Worm (Caenorhabditis elegans) whole organism, L3 larva: ENCODE data around the gene spp-7.

ENCODE experiments used
- ZK546.5 ChIP-seq: sonication (generic microtip); optimal IDR thresholded peaks from 2 replicates; lab custom pipeline; 2017; ENCODE audit warnings: missing biosample characterization, missing genetic modification characterization
- aly-2 ChIP-seq: fragments of 150-350 bp; optimal IDR thresholded peaks from 2 replicates; lab custom pipeline; 2014; ENCODE audit warnings: missing biosample characterization, missing genetic modification characterization
- ceh-28 ChIP-seq: fragments of 150-350 bp; optimal IDR thresholded peaks from 2 replicates; lab custom pipeline; 2014; ENCODE audit warnings: missing biosample characterization, missing genetic modification reagents, missing genetic modification characterization
- ceh-82 ChIP-seq: fragments of 150-350 bp; optimal IDR thresholded peaks from 2 replicates; lab custom pipeline; 2014; ENCODE audit warnings: missing biosample characterization, missing genetic modification characterization
- ceh-9 ChIP-seq: sonication (generic microtip); optimal IDR thresholded peaks from 2 replicates; lab custom pipeline; 2018; ENCODE audit warnings: missing biosample characterization, missing genetic modification characterization
- daf-12 ChIP-seq: fragments of 150-350 bp; optimal IDR thresholded peaks from 2 replicates; lab custom pipeline; 2014; ENCODE audit warnings: missing biosample characterization, missing genetic modification reagents, missing genetic modification characterization
- egl-27 ChIP-seq: sonication (generic microtip); optimal IDR thresholded peaks from 4 replicates; lab custom pipeline; 2017; ENCODE audit warnings: missing biosample characterization, missing genetic modification reagents, missing genetic modification characterization
- egl-5 ChIP-seq: fragments of 150-350 bp; optimal IDR thresholded peaks from 2 replicates; lab custom pipeline; 2017; ENCODE audit warnings: missing biosample characterization, missing genetic modification reagents, missing genetic modification characterization, inconsistent platforms
- elt-1 ChIP-seq: fragments of 150-350 bp; optimal IDR thresholded peaks from 2 replicates; lab custom pipeline; 2014; ENCODE audit warnings: missing biosample characterization, missing genetic modification characterization
- elt-2 ChIP-seq: sonication (generic microtip); optimal IDR thresholded peaks from 2 replicates; lab custom pipeline; 2016; ENCODE audit warnings: missing genetic modification reagents, mild to moderate bottlenecking, missing genetic modification characterization, missing compliant biosample characterization
- fos-1 ChIP-seq: fragments of 150-350 bp; optimal IDR thresholded peaks from 2 replicates; lab custom pipeline; 2014; ENCODE audit warnings: missing biosample characterization, missing genetic modification characterization
- hmg-11 ChIP-seq: sonication (generic microtip); optimal IDR thresholded peaks from 2 replicates; lab custom pipeline; 2016; ENCODE audit warnings: missing genetic modification characterization, missing compliant biosample characterization
- lin-15B ChIP-seq: fragments of 150-350 bp; optimal IDR thresholded peaks from 2 replicates; lab custom pipeline; 2014; ENCODE audit warnings: missing biosample characterization, missing genetic modification characterization
- lin-39 ChIP-seq: fragments of 150-350 bp; optimal IDR thresholded peaks from 2 replicates; lab custom pipeline; 2018; ENCODE audit warnings: missing biosample characterization, missing genetic modification reagents, missing genetic modification characterization
- mdl-1 ChIP-seq: fragments of 150-350 bp; optimal IDR thresholded peaks from 2 replicates; lab custom pipeline; 2014; ENCODE audit warnings: missing biosample characterization, missing genetic modification characterization
- mml-1 ChIP-seq: fragments of 150-350 bp; sonication (generic microtip); optimal IDR thresholded peaks from 3 replicates; lab custom pipeline; 2014; ENCODE audit warnings: missing biosample characterization, missing genetic modification characterization
- nfya-1 ChIP-seq: sonication (generic microtip); optimal IDR thresholded peaks from 2 replicates; lab custom pipeline; 2017; ENCODE audit warnings: missing genetic modification characterization, mild to moderate bottlenecking, missing compliant biosample characterization, antibody characterized with exemption, moderate library complexity; ENCODE audit not compliant: insufficient read depth
- nhr-12 ChIP-seq: fragments of 150-350 bp; optimal IDR thresholded peaks from 2 replicates; lab custom pipeline; 2014; ENCODE audit warnings: missing biosample characterization, missing genetic modification characterization
- nhr-23 ChIP-seq: fragments of 150-350 bp; optimal IDR thresholded peaks from 2 replicates; lab custom pipeline; 2014; ENCODE audit warnings: missing biosample characterization, missing genetic modification reagents, missing genetic modification characterization
- nhr-237 ChIP-seq: fragments of 150-350 bp; optimal IDR thresholded peaks from 2 replicates; lab custom pipeline; 2014; ENCODE audit warnings: missing biosample characterization, missing genetic modification characterization
- nhr-25 ChIP-seq: sonication (generic microtip); optimal IDR thresholded peaks from 2 replicates; lab custom pipeline; 2017; ENCODE audit warnings: missing biosample characterization, missing genetic modification characterization
- nhr-43 ChIP-seq: sonication (generic microtip); optimal IDR thresholded peaks from 2 replicates; lab custom pipeline; 2016; ENCODE audit warnings: mild to moderate bottlenecking, missing genetic modification characterization, missing compliant biosample characterization; ENCODE audit not compliant: poor library complexity, severe bottlenecking
- nhr-67 ChIP-seq: fragments of 150-350 bp; optimal IDR thresholded peaks from 2 replicates; lab custom pipeline; 2014; ENCODE audit warnings: missing biosample characterization, missing genetic modification characterization
- pqm-1 ChIP-seq: fragments of 150-350 bp; optimal IDR thresholded peaks from 2 replicates; lab custom pipeline; 2017; ENCODE audit warnings: missing biosample characterization, missing genetic modification characterization, inconsistent platforms
- sea-2 ChIP-seq: fragments of 150-350 bp; sonication (generic microtip); optimal IDR thresholded peaks from 4 replicates; lab custom pipeline; 2014; ENCODE audit warnings: missing biosample characterization, missing genetic modification reagents, missing genetic modification characterization
- skn-1 ChIP-seq: fragments of 150-350 bp; optimal IDR thresholded peaks from 2 replicates; lab custom pipeline; 2014; ENCODE audit warnings: missing biosample characterization, missing genetic modification characterization
- unc-39 ChIP-seq: sonication (generic microtip); optimal IDR thresholded peaks from 4 replicates; lab custom pipeline; 2017; ENCODE audit warnings: missing biosample characterization, missing genetic modification characterization
- unc-62 ChIP-seq: fragments of 150-350 bp; sonication (generic microtip); optimal IDR thresholded peaks from 4 replicates; lab custom pipeline; 2014; ENCODE audit warnings: missing biosample characterization, missing genetic modification reagents, missing genetic modification characterization
- ztf-4 ChIP-seq: fragments of 150-350 bp; optimal IDR thresholded peaks from 2 replicates; lab custom pipeline; 2014; ENCODE audit warnings: missing biosample characterization, missing genetic modification characterization

Gene spp-7

ce11 chrIV:5438705-5439104, 23.1 kb upstream of the spp-7 start, which contains the start of gene mgl-3:
Gene mgl-3, plus strand, starts transcription at chrIV:5439005.
- TF ChIP-seq nhr-23 (no peak), aly-2 (tag; lab: Kevin White, UChicago) (no peak), nhr-237 (tag; lab: Kevin White, UChicago) (no peak), skn-1 (tag; lab: Kevin White, UChicago) (no peak), daf-12 (tag; lab: Kevin White, UChicago) (no peak), nfya-1 (tag; lab: Kevin White, UChicago) (no peak), sea-2 (GFP tag; lab: Kevin White, UChicago) (no peak), elt-1 (tag; lab: Kevin White, UChicago) (no peak), nhr-12 (tag; lab: Kevin White, UChicago) (no peak), ceh-82 (no peak)

ce11 chrIV:5419122-5419521, 3.5 kb upstream of the spp-7 start, which contains the start of gene ehn-3:
Gene ehn-3, minus strand, starts transcription at chrIV:5419222.
- TF ChIP-seq ZK546.5 (tag; lab: Kevin White, UChicago) (no peak), daf-12 (tag; lab: Kevin White, UChicago) (no peak), nhr-67 (no peak), nhr-12 (tag; lab: Kevin White, UChicago) (no peak)

ce11 chrIV:5411641-5412337, 3.8 kb downstream of the spp-7 start, which contains the start of gene ZK616.8:
Gene ZK616.8, minus strand, starts transcription at chrIV:5412193.
- no peak for TF ChIP-seq nhr-12 (tag; lab: Kevin White, UChicago)
- peak; percentile 61 for TF ChIP-seq ceh-28 (tag; lab: Kevin White, UChicago)

ce11 chrIV:5411120-5411519, 4.5 kb downstream of the spp-7 start, which contains the start of gene ZK616.65:
Gene ZK616.65, minus strand, starts transcription at chrIV:5411220.
- no peak for TF ChIP-seq unc-39 (tag; lab: Kevin White, UChicago)
- no peak for TF ChIP-seq nhr-43 (tag; lab: Kevin White, UChicago)
- no peak for TF ChIP-seq nhr-12 (tag; lab: Kevin White, UChicago)
- no peak for TF ChIP-seq ZK546.5 (tag; lab: Kevin White, UChicago)
- TF ChIP-seq skn-1 (tag; lab: Kevin White, UChicago), result no peak
- TF ChIP-seq, all 47 proteins: peak for 0

ce11 chrIV:5409112-5409511, 6.5 kb downstream of the spp-7 start:
- no peak for TF ChIP-seq nfya-1 (tag; lab: Kevin White, UChicago)
- no peak for TF ChIP-seq egl-5
- no peak for TF ChIP-seq mdl-1 (tag; lab: Kevin White, UChicago)
- TF ChIP-seq unc-62, result no peak
- TF ChIP-seq ztf-4 (tag; lab: Kevin White, UChicago), result no peak

ce11 chrIV:5405345-5405744, 10.3 kb downstream of the spp-7 start, which contains the start of gene ZK616.61:
Gene ZK616.61, plus strand, starts transcription at chrIV:5405645.
- TF ChIP-seq nhr-25 (tag; lab: Kevin White, UChicago) (no peak), lin-39 (no peak), lin-15B (tag; lab: Kevin White, UChicago) (no peak), sea-2 (GFP tag; lab: Kevin White, UChicago) (no peak), nhr-67 (no peak), nhr-23 (no peak), egl-27 (tag; lab: Kevin White, UChicago) (no peak), elt-2 (tag; lab: Kevin White, UChicago) (no peak), hmg-11 (tag; lab: Kevin White, UChicago) (no peak), nhr-12 (tag; lab: Kevin White, UChicago) (no peak), fos-1 (tag; lab: Kevin White, UChicago) (no peak), ceh-9 (tag; lab: Kevin White, UChicago) (no peak), mml-1 (tag; lab: Kevin White, UChicago) (no peak), pqm-1 (no peak)
- TF ChIP-seq, all 47 proteins: peak for 0
